Worm (Caenorhabditis elegans) whole organism, L4 larva: Measurements from ENCODE around the gene idpp-9.

Source experiments
- ama-1 ChIP-seq: fragments of 150-350 bp; optimal IDR thresholded peaks from 2 replicates; lab custom pipeline; 2014; ENCODE audit warnings: inconsistent platforms, mixed read lengths
- attf-4 ChIP-seq: sonication (generic microtip); optimal IDR thresholded peaks from 3 replicates; lab custom pipeline; 2017; ENCODE audit warnings: missing biosample characterization, missing genetic modification characterization
- ceh-62 ChIP-seq: sonication (generic microtip); optimal IDR thresholded peaks from 2 replicates; lab custom pipeline; 2017; ENCODE audit warnings: missing biosample characterization, missing genetic modification characterization
- ces-1 ChIP-seq: fragments of 150-350 bp; sonication (generic microtip); optimal IDR thresholded peaks from 4 replicates; lab custom pipeline; 2014; ENCODE audit warnings: missing biosample characterization, missing genetic modification reagents, missing genetic modification characterization
- lin-15B ChIP-seq: fragments of 150-350 bp; sonication (generic microtip); optimal IDR thresholded peaks from 3 replicates; lab custom pipeline; 2014; ENCODE audit warnings: missing biosample characterization, missing genetic modification characterization
- nhr-42 ChIP-seq: fragments of 200-800 bp; sonication (Bioruptor generic); IDR thresholded peaks from 2 replicates; pipeline ENCODE4 v1.3.6; 2022; ENCODE audit warnings: missing genetic modification characterization, missing compliant biosample characterization

DNA sequence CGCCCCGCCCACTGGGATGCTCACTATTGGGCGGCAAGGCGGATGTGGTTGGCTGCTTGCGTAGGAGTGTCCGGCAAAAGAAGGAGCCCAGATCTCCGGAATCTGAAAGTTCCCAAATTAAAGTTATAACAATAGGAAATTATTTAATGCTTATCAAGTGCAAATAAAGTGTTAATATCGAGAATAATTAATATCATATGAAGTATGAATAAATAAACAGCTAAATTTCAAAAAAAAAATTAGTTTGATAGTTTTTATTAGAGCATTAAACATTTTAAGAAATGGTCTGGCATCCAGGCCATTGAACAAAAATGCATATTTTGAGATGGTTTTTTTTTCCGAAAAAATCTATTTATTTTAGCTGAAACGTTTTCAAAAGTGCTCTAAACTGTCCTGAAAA lies 42.2 kb downstream of the idpp-9 start, which contains the start of gene lim-4:
- no peak for TF ChIP-seq ceh-62 (tag; lab: Kevin White, UChicago)
- no peak for TF ChIP-seq ama-1 (lab: Kevin White, UChicago)
- no peak for TF ChIP-seq nhr-42 (GFP tag; lab: Robert Waterston, UW)
- no peak for TF ChIP-seq lin-15B (tag; lab: Kevin White, UChicago)
- TF ChIP-seq ces-1, result no peak
- no peak for TF ChIP-seq attf-4 (tag; lab: Kevin White, UChicago)
